Fruit fly (Drosophila melanogaster) whole organism, pupa: ENCODE data around the gene CG2247.

Source experiments
- CG12605 ChIP-seq: fragments of 200-800 bp; sonication (Bioruptor generic); IDR thresholded peaks from 2 replicates; pipeline ENCODE4 v1.3.6; 2022; ENCODE audit warnings: missing biosample characterization, missing genetic modification characterization
- CG13204 ChIP-seq: fragments of 200-800 bp; sonication (Bioruptor generic); optimal IDR thresholded peaks from 2 replicates; lab custom pipeline; 2018; ENCODE audit warnings: missing biosample characterization, mild to moderate bottlenecking, missing genetic modification characterization, moderate library complexity
- CG15710 ChIP-seq: fragments of 200-800 bp; sonication (Bioruptor generic); optimal IDR thresholded peaks from 2 replicates; lab custom pipeline; 2018; ENCODE audit warnings: missing biosample characterization, mild to moderate bottlenecking, missing genetic modification characterization, moderate library complexity
- CG34367 ChIP-seq: fragments of 200-800 bp; sonication (Bioruptor generic); optimal IDR thresholded peaks from 2 replicates; lab custom pipeline; 2018; ENCODE audit warnings: missing biosample characterization, mild to moderate bottlenecking, missing genetic modification characterization
- CG8159 ChIP-seq: fragments of 200-800 bp; sonication (Bioruptor generic); optimal IDR thresholded peaks from 3 replicates; lab custom pipeline; 2018; ENCODE audit warnings: missing biosample characterization, mild to moderate bottlenecking, missing genetic modification characterization, moderate library complexity
- Ets98B ChIP-seq: fragments of 200-800 bp; sonication (Bioruptor generic); IDR thresholded peaks from 2 replicates; pipeline ENCODE4 v1.3.6; 2022; ENCODE audit warnings: missing biosample characterization, missing genetic modification characterization
- Pif1A ChIP-seq: fragments of 200-800 bp; sonication (Bioruptor generic); optimal IDR thresholded peaks from 3 replicates; lab custom pipeline; 2016; ENCODE audit warnings: missing biosample characterization, missing genetic modification characterization
- Snoo ChIP-seq: fragments of 200-800 bp; sonication (Bioruptor generic); optimal IDR thresholded peaks from 3 replicates; lab custom pipeline; 2017; ENCODE audit warnings: missing biosample characterization, mild to moderate bottlenecking, missing genetic modification characterization, inconsistent platforms
- fd96Ca ChIP-seq: fragments of 200-800 bp; sonication (Bioruptor generic); IDR thresholded peaks from 3 replicates; pipeline ENCODE4 v1.3.6; 2022; ENCODE audit warnings: missing biosample characterization, missing genetic modification characterization
- gl ChIP-seq: fragments of 200-800 bp; sonication (Bioruptor generic); optimal IDR thresholded peaks from 2 replicates; lab custom pipeline; 2018; ENCODE audit warnings: missing biosample characterization, mild to moderate bottlenecking, missing genetic modification characterization
- rn ChIP-seq: fragments of 200-800 bp; sonication (Bioruptor generic); IDR thresholded peaks from 2 replicates; pipeline ENCODE4 v1.3.6; 2022; ENCODE audit warnings: missing biosample characterization, missing genetic modification characterization

dm6 chrX:11611645-11612079 is at the start of gene CG2247, which contains the start of gene CG1703:
- TF ChIP-seq fd96Ca (GFP tag; lab: Robert Waterston, UW) (no peak), Pif1A (GFP tag; lab: Kevin White, UChicago) (no peak), rn (no peak), Snoo (tag; lab: Kevin White, UChicago) (no peak), CG12605 (GFP tag; lab: Robert Waterston, UW) (no peak), Ets98B (no peak), CG8159 (no peak), CG15710 (no peak), CG34367 (tag; lab: Kevin White, UChicago) (no peak), CG13204 (GFP tag; lab: Kevin White, UChicago) (no peak), gl (no peak)
